Worm (Caenorhabditis elegans) whole organism, L1 larva: Measurements from ENCODE around the gene srj-57.

ENCODE experiments used
- F16B12.6 ChIP-seq: fragments of 150-350 bp; optimal IDR thresholded peaks from 2 replicates; lab custom pipeline; 2014; ENCODE audit warnings: missing biosample characterization, missing genetic modification characterization
- ama-1 ChIP-seq: fragments of 150-350 bp; optimal IDR thresholded peaks from 2 replicates; lab custom pipeline; 2014
- blmp-1 ChIP-seq: fragments of 150-350 bp; optimal IDR thresholded peaks from 2 replicates; lab custom pipeline; 2014; ENCODE audit warnings: missing biosample characterization, missing genetic modification characterization
- dsc-1 ChIP-seq: sonication (generic microtip); optimal IDR thresholded peaks from 2 replicates; lab custom pipeline; 2016; ENCODE audit warnings: mild to moderate bottlenecking, missing genetic modification characterization, missing compliant biosample characterization
- efl-1 ChIP-seq, 4 experiments: fragments of 150-350 bp; optimal IDR thresholded peaks in 3 of 4; peaks in 1 of 4; 1 replicate in 1 of 4; 2 replicates in 3 of 4; lab custom pipeline; 2014; ENCODE audit warnings: missing biosample characterization in 2 of 4, missing genetic modification characterization in 2 of 4, missing genetic modification reagents in 2 of 4
- egl-13 ChIP-seq: sonication (generic microtip); optimal IDR thresholded peaks from 2 replicates; lab custom pipeline; 2016; ENCODE audit warnings: missing genotype, missing genetic modification reagents, missing genetic modification characterization, missing compliant biosample characterization
- elt-2 ChIP-seq: sonication (generic microtip); optimal IDR thresholded peaks from 2 replicates; lab custom pipeline; 2016; ENCODE audit warnings: missing genetic modification characterization, mild to moderate bottlenecking, inconsistent platforms, missing compliant biosample characterization, missing genetic modification reagents
- elt-3 ChIP-seq, 6 experiments: fragments of 150-350 bp in 1 of 6; sonication (generic microtip); optimal IDR thresholded peaks; 2 replicates each; lab custom pipeline; 2017 to 2018; ENCODE audit warnings: missing biosample characterization in 6 of 6, missing genetic modification characterization in 6 of 6, inconsistent platforms in 1 of 6
- ets-5 ChIP-seq: fragments of 200-800 bp; sonication (Bioruptor generic); IDR thresholded peaks from 2 replicates; pipeline ENCODE4 v1.3.6; 2022; ENCODE audit warnings: missing genetic modification characterization, missing compliant biosample characterization
- fkh-10 ChIP-seq: sonication (generic microtip); optimal IDR thresholded peaks from 2 replicates; lab custom pipeline; 2017; ENCODE audit warnings: missing biosample characterization, missing genetic modification reagents, missing genetic modification characterization
- fkh-4 ChIP-seq: sonication (generic microtip); optimal IDR thresholded peaks from 2 replicates; lab custom pipeline; 2016; ENCODE audit warnings: missing compliant biosample characterization, missing genetic modification characterization, borderline replicate concordance
- hlh-4 ChIP-seq: sonication (generic microtip); optimal IDR thresholded peaks from 2 replicates; lab custom pipeline; 2016; ENCODE audit warnings: mild to moderate bottlenecking, missing genetic modification characterization, missing compliant biosample characterization
- lin-14 ChIP-seq: fragments of 200-800 bp; sonication (Bioruptor generic); optimal IDR thresholded peaks from 2 replicates; lab custom pipeline; 2018; ENCODE audit warnings: mild to moderate bottlenecking, missing genetic modification characterization, moderate library complexity, missing compliant biosample characterization
- lin-35 ChIP-seq, 2 experiments: fragments of 150-350 bp; optimal IDR thresholded peaks; 2 replicates each; lab custom pipeline; 2014; ENCODE audit warnings: missing biosample characterization in 2 of 2, missing genetic modification characterization in 2 of 2, missing genetic modification reagents in 2 of 2
- lin-39 ChIP-seq: fragments of 150-350 bp; optimal IDR thresholded peaks from 2 replicates; lab custom pipeline; 2014; ENCODE audit warnings: missing biosample characterization, missing genetic modification reagents, missing genetic modification characterization
- lir-3 ChIP-seq: sonication (generic microtip); optimal IDR thresholded peaks from 2 replicates; lab custom pipeline; 2016; ENCODE audit warnings: mild to moderate bottlenecking, missing genetic modification characterization, moderate library complexity, missing compliant biosample characterization; ENCODE audit not compliant: poor library complexity
- nhr-19 ChIP-seq: fragments of 200-800 bp; sonication (Bioruptor generic); conservative IDR thresholded peaks from 2 replicates; pipeline ENCODE4 v1.3.6; 2022; ENCODE audit warnings: missing genetic modification characterization, missing compliant biosample characterization
- nhr-71 ChIP-seq: sonication (generic microtip); optimal IDR thresholded peaks from 2 replicates; lab custom pipeline; 2016; ENCODE audit warnings: mild to moderate bottlenecking, missing genetic modification characterization, moderate library complexity, missing compliant biosample characterization
- nhr-84 ChIP-seq: sonication (generic microtip); optimal IDR thresholded peaks from 2 replicates; lab custom pipeline; 2017; ENCODE audit warnings: missing biosample characterization, missing genetic modification characterization
- nhr-85 ChIP-seq: sonication (generic microtip); peaks from one replicate; lab custom pipeline; 2016; ENCODE audit warnings: missing genetic modification characterization, inconsistent platforms, missing compliant biosample characterization
- pag-3 ChIP-seq: sonication (generic microtip); optimal IDR thresholded peaks from 2 replicates; lab custom pipeline; 2017; ENCODE audit warnings: missing genetic modification characterization, mild to moderate bottlenecking, missing compliant biosample characterization, antibody characterized with exemption, borderline replicate concordance; ENCODE audit not compliant: insufficient read depth
- pqm-1 ChIP-seq: sonication (generic microtip); optimal IDR thresholded peaks from 3 replicates; lab custom pipeline; 2017; ENCODE audit warnings: missing biosample characterization, missing genetic modification characterization
- rnt-1 ChIP-seq: sonication (generic microtip); optimal IDR thresholded peaks from 2 replicates; lab custom pipeline; 2016; ENCODE audit warnings: mild to moderate bottlenecking, missing genetic modification characterization, moderate library complexity, missing compliant biosample characterization
- snpc-4 ChIP-seq: fragments of 150-350 bp; optimal IDR thresholded peaks from 2 replicates; lab custom pipeline; 2014; ENCODE audit warnings: missing biosample characterization, missing genetic modification characterization
- sox-4 ChIP-seq: sonication (generic microtip); optimal IDR thresholded peaks from 2 replicates; lab custom pipeline; 2016; ENCODE audit warnings: missing genetic modification characterization, missing compliant biosample characterization
- sptf-1 ChIP-seq: fragments of 150-350 bp; optimal IDR thresholded peaks from 2 replicates; lab custom pipeline; 2014; ENCODE audit warnings: missing biosample characterization, missing genetic modification characterization
- swsn-7 ChIP-seq: sonication (generic microtip); optimal IDR thresholded peaks from 2 replicates; lab custom pipeline; 2016; ENCODE audit warnings: missing genetic modification characterization, missing compliant biosample characterization
- tlp-1 ChIP-seq: fragments of 150-350 bp; optimal IDR thresholded peaks from 2 replicates; lab custom pipeline; 2014; ENCODE audit warnings: missing biosample characterization, missing genetic modification characterization
- unc-130 ChIP-seq: fragments of 150-350 bp; optimal IDR thresholded peaks from 2 replicates; lab custom pipeline; 2017; ENCODE audit warnings: missing biosample characterization, missing genetic modification characterization, inconsistent platforms
- unc-86 ChIP-seq: sonication (generic microtip); optimal IDR thresholded peaks from 2 replicates; lab custom pipeline; 2016; ENCODE audit warnings: missing genetic modification characterization, missing compliant biosample characterization
- ztf-4 ChIP-seq: fragments of 150-350 bp; optimal IDR thresholded peaks from 2 replicates; lab custom pipeline; 2014; ENCODE audit warnings: missing biosample characterization, missing genetic modification characterization

The srj-57 gene

ce11 chrV:2821618-2822272 is 33.6 kb downstream of the srj-57 start, which contains the start of gene srh-36:
srh-36 (minus strand) TSS chrV:2821668.
- TF ChIP-seq snpc-4 (tag; lab: Kevin White, UChicago) = peak; percentile 29
- TF ChIP-seq blmp-1 (tag; lab: Kevin White, UChicago) = no peak

ce11 chrV:2818117-2818516 is 37.3 kb downstream of the srj-57 start, which contains the start of gene srt-34:
srt-34 (minus strand) TSS chrV:2818217.
- TF ChIP-seq nhr-85 (tag; lab: Kevin White, UChicago) = peak; percentile 12
- no peak for TF ChIP-seq lin-39 (tag; lab: Kevin White, UChicago)
- TF ChIP-seq, all 84 proteins: peak for 1

DNA sequence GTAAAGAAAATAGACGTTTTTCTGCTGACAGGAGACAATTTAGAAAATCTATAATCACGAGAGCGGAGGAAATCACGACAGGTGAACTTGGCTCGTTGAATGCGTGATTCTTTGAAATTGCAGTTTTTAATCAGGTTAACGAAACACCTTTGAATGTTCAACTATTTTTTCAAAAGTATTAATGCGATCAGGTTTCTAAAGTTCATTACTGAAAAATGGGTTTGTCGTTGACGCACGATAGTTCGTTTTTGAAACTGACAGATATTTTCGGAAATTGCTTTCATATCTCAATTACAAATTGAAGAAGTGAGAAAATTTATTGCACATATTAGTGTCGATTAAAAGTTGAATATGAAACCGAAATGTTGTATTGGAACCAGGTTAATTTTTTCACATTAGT is 39.4 kb downstream of the srj-57 start, which contains the start of gene F54E2.5:
Gene F54E2.5, minus strand, starts transcription at position 101 of the 400 bp plus-strand sequence.
- TF ChIP-seq unc-86 (tag; lab: Kevin White, UChicago) = no peak
- no peak for TF ChIP-seq nhr-85 (tag; lab: Kevin White, UChicago)
- TF ChIP-seq hlh-4 (tag; lab: Kevin White, UChicago) = peak; percentile 31
- TF ChIP-seq efl-1 (optimal IDR thresholded peaks at IDR 0.05; lab: Kevin White, UChicago) = no peak
- TF ChIP-seq efl-1 (GFP tag; optimal IDR thresholded peaks at IDR 0.05 in 1 of 2; lab: Kevin White, UChicago) = peak in 1 of 2 experiments; percentile 2

ce11 chrV:2813856-2814255 is 41.5 kb downstream of the srj-57 start, which contains the start of gene F54E2.9:
F54E2.9 (minus strand) TSS chrV:2813987.
- no peak for TF ChIP-seq ama-1 (lab: Kevin White, UChicago)
- peak; percentile 23 for TF ChIP-seq nhr-71 (tag; lab: Kevin White, UChicago)
- no peak for TF ChIP-seq F16B12.6 (tag; lab: Kevin White, UChicago)
- TF ChIP-seq swsn-7 (tag; lab: Kevin White, UChicago) = no peak
- no peak for TF ChIP-seq pqm-1 (tag; lab: Kevin White, UChicago)
- no peak for TF ChIP-seq rnt-1
- TF ChIP-seq lin-14 (GFP tag; lab: Kevin White, UChicago) = no peak
- TF ChIP-seq elt-3 (tag; optimal IDR thresholded peaks at IDR 0.05; lab: Kevin White, UChicago) = no peak
- no peak for TF ChIP-seq lir-3 (tag; lab: Kevin White, UChicago)
- TF ChIP-seq fkh-4 (tag; lab: Kevin White, UChicago) = no peak
- no peak for TF ChIP-seq ztf-4 (tag; lab: Kevin White, UChicago)
- TF ChIP-seq efl-1 (optimal IDR thresholded peaks at IDR 0.05; lab: Kevin White, UChicago) = no peak
- peak in 1 of 2 experiments; percentile 85 for TF ChIP-seq efl-1 (GFP tag; optimal IDR thresholded peaks at IDR 0.05 in 1 of 2; lab: Kevin White, UChicago)
- peak; percentile 82 for TF ChIP-seq hlh-4 (tag; lab: Kevin White, UChicago)
- TF ChIP-seq egl-13 = no peak

- no peak for TF ChIP-seq lin-14 (GFP tag; lab: Kevin White, UChicago)
- TF ChIP-seq pqm-1 (tag; lab: Kevin White, UChicago) = peak; percentile 97
- no peak for TF ChIP-seq hlh-4 (tag; lab: Kevin White, UChicago)
- TF ChIP-seq lin-35 (GFP tag; optimal IDR thresholded peaks at IDR 0.05; lab: Kevin White, UChicago) = peak in 1 of 2 experiments; percentile 25
- no peak for TF ChIP-seq fkh-10 (GFP tag; lab: Kevin White, UChicago)
- no peak for TF ChIP-seq nhr-19 (GFP tag; lab: Robert Waterston, UW)
- TF ChIP-seq ets-5 = no peak
- TF ChIP-seq elt-2 (tag; lab: Kevin White, UChicago) = peak; percentile 87
- no peak for TF ChIP-seq nhr-84
- peak; percentile 79 for TF ChIP-seq tlp-1 (tag; lab: Kevin White, UChicago)
- TF ChIP-seq sptf-1 = no peak
- TF ChIP-seq, all 84 proteins: peak for 4
Measured at ce11 chrV:2810164-2810563, 45.2 kb downstream of the srj-57 start, which contains the start of gene F54E2.1. F54E2.1 (plus strand) TSS chrV:2810398.

- TF ChIP-seq nhr-71 (tag; lab: Kevin White, UChicago) (peak; percentile 34), sox-4 (tag; lab: Kevin White, UChicago) (no peak), egl-13 (no peak), dsc-1 (tag; lab: Kevin White, UChicago) (peak; percentile 26), lin-14 (GFP tag; lab: Kevin White, UChicago) (peak; percentile 54), unc-130 (tag; lab: Kevin White, UChicago) (no peak), nhr-19 (GFP tag; lab: Robert Waterston, UW) (0 out of 2 replicates have a peak, but pooled peaks have one; percentile 5), pag-3 (peak; percentile 81), rnt-1 (peak; percentile 58)
- TF ChIP-seq, all 84 proteins: peak for 6
Measured at ce11 chrV:2809443-2809842, 45.9 kb downstream of the srj-57 start.
